Worm (Caenorhabditis elegans) whole organism, mixed stage, embryonic: Measurements from ENCODE around the gene bus-2.
A peak's percentile ranks its signal among the peaks of the same experiment; 100 is the strongest.

Experiments
- blmp-1 ChIP-seq: fragments of 150-350 bp; optimal IDR thresholded peaks from 2 replicates; lab custom pipeline; 2014; ENCODE audit warnings: missing biosample characterization, missing genetic modification characterization
- ceh-39 ChIP-seq: fragments of 150-350 bp; optimal IDR thresholded peaks from 2 replicates; lab custom pipeline; 2014; ENCODE audit warnings: missing biosample characterization, missing genetic modification characterization
- ceh-83 ChIP-seq: fragments of 200-800 bp; sonication (Bioruptor generic); optimal IDR thresholded peaks from 2 replicates; lab custom pipeline; 2018; ENCODE audit warnings: mild to moderate bottlenecking, missing genetic modification characterization, missing compliant biosample characterization
- elt-3 ChIP-seq: fragments of 150-350 bp; optimal IDR thresholded peaks from 2 replicates; lab custom pipeline; 2014; ENCODE audit warnings: missing biosample characterization, missing genetic modification characterization
- hlh-1 ChIP-seq: fragments of 150-350 bp; optimal IDR thresholded peaks from 2 replicates; lab custom pipeline; 2014; ENCODE audit warnings: missing biosample characterization, missing genetic modification reagents, missing genetic modification characterization
- nhr-12 ChIP-seq: fragments of 150-350 bp; optimal IDR thresholded peaks from 2 replicates; lab custom pipeline; 2014; ENCODE audit warnings: missing biosample characterization, missing genetic modification characterization
- pha-4 ChIP-seq: fragments of 150-350 bp; optimal IDR thresholded peaks from 2 replicates; lab custom pipeline; 2018; ENCODE audit warnings: missing biosample characterization, missing genetic modification reagents, missing genetic modification characterization
- snpc-4 ChIP-seq: fragments of 150-350 bp; optimal IDR thresholded peaks from 2 replicates; lab custom pipeline; 2014; ENCODE audit warnings: missing biosample characterization, missing genetic modification characterization
- sptf-1 ChIP-seq: sonication (generic microtip); optimal IDR thresholded peaks from 2 replicates; lab custom pipeline; 2017; ENCODE audit warnings: mild to moderate bottlenecking, missing genetic modification characterization, moderate library complexity, missing compliant biosample characterization
- tbx-8 ChIP-seq: fragments of 200-800 bp; sonication (Bioruptor generic); optimal IDR thresholded peaks from 2 replicates; lab custom pipeline; 2018; ENCODE audit warnings: mild to moderate bottlenecking, missing genetic modification characterization, moderate library complexity, missing compliant biosample characterization
- unc-62 ChIP-seq: fragments of 150-350 bp; optimal IDR thresholded peaks from 2 replicates; lab custom pipeline; 2014; ENCODE audit warnings: missing biosample characterization, missing genetic modification reagents, missing genetic modification characterization
- ztf-11 ChIP-seq: fragments of 150-350 bp; optimal IDR thresholded peaks from 2 replicates; lab custom pipeline; 2014; ENCODE audit warnings: missing biosample characterization, missing genetic modification characterization

- TF ChIP-seq elt-3 (tag; lab: Kevin White, UChicago) (peak; percentile 56), hlh-1 (tag; lab: Kevin White, UChicago) (peak; percentile 92), sptf-1 (tag; lab: Kevin White, UChicago) (peak; percentile 95), ceh-39 (tag; lab: Kevin White, UChicago) (peak; percentile 95), blmp-1 (tag; lab: Kevin White, UChicago) (peak; percentile 47), snpc-4 (no peak), tbx-8 (GFP tag; lab: Kevin White, UChicago) (peak; percentile 40), pha-4 (peak; percentile 99), ceh-83 (GFP tag; lab: Kevin White, UChicago) (peak; percentile 79), ztf-11 (tag; lab: Kevin White, UChicago) (peak; percentile 94), nhr-12 (tag; lab: Kevin White, UChicago) (peak; percentile 78), unc-62 (GFP tag; lab: Kevin White, UChicago) (peak; percentile 70)
Observed at ce11 chrIV:1659045-1659741, 40.5 kb upstream of the bus-2 start, which contains the start of gene rps-28.
